Worm (Caenorhabditis elegans) whole organism, L4/young adult: Measurements from ENCODE around the gene pen-2.

Experiments used
- W03F9.2 ChIP-seq: fragments of 150-350 bp; optimal IDR thresholded peaks from 2 replicates; lab custom pipeline; 2014; ENCODE audit warnings: missing biosample characterization, missing genetic modification characterization
- him-1 ChIP-seq: sonication (generic microtip); optimal IDR thresholded peaks from 2 replicates; lab custom pipeline; 2016; ENCODE audit warnings: missing genotype, missing genetic modification reagents, missing genetic modification characterization, missing compliant biosample characterization

- TF ChIP-seq him-1 = no peak
- no peak for TF ChIP-seq W03F9.2 (tag; lab: Kevin White, UChicago)
Measured at ce11 chrIII:11390832-11391231, 47.7 kb downstream of the pen-2 start.
